Comparison of ENCODE assay signal across 1 fruit fly cellular context in the genomic region with DNA sequence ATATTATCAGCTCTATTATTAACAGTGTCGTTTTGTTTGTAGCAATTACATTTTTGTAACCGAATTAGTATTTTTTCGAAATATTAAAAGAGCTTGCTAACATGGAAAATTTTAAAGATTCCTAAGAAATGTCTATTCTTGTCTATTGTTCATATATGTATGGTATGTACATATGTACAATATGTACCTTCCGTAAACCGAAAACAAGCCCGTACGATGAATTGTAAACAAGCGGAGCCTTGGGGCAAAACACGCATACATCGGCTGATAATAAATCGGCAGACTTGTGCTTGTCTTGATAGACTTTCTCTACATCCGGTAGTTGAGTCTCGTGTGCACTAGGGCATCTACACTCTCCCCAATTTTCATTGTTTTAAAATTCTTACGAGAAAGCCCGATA.
TF ChIP-seq lines count a peak whose summit lies in the region.

No protein-coding gene starts in this region.

TF ChIP-seq in whole organism, embryonic, 481 proteins besides CTCF, POLR2A, EP300 and RAD21 (continued from another document):
- TF ChIP-seq CG16779 (GFP tag; IDR thresholded peaks at IDR 0.05; lab: Robert Waterston, UW) = no peak
- TF ChIP-seq CG8478 (optimal IDR thresholded peaks at IDR 0.05; lab: Kevin White, UChicago) = no peak
- no peak for TF ChIP-seq Ets97D (GFP tag; optimal IDR thresholded peaks at IDR 0.05; lab: Kevin White, UChicago)
- peak; percentile 45 for TF ChIP-seq CG15011 (GFP tag; optimal IDR thresholded peaks at IDR 0.05; lab: Kevin White, UChicago)
- no peak for TF ChIP-seq klu (GFP tag; IDR thresholded peaks at IDR 0.05; lab: Robert Waterston, UW)
- no peak for TF ChIP-seq GATAe (GFP tag; conservative IDR thresholded peaks at IDR 0.05; lab: Robert Waterston, UW)
- TF ChIP-seq ken (GFP tag; IDR thresholded peaks at IDR 0.05; lab: Robert Waterston, UW) = no peak
- no peak for TF ChIP-seq chn (GFP tag; optimal IDR thresholded peaks at IDR 0.05; lab: Kevin White, UChicago)
- TF ChIP-seq CG15479 (GFP tag; optimal IDR thresholded peaks at IDR 0.05; lab: Kevin White, UChicago) = no peak
- 0 out of 2 replicates have a peak, but pooled peaks have one; percentile 15 for TF ChIP-seq CG4730 (GFP tag; IDR thresholded peaks at IDR 0.05; lab: Robert Waterston, UW)
- no peak for TF ChIP-seq CG14050 (GFP tag; IDR thresholded peaks at IDR 0.05; lab: Robert Waterston, UW)
- TF ChIP-seq hth (optimal IDR thresholded peaks at IDR 0.05; lab: Kevin White, UChicago) = no peak
- peak in 1 of 2 experiments; percentile 14 for TF ChIP-seq insv (GFP tag; optimal IDR thresholded peaks at IDR 0.05; lab: Kevin White, UChicago)
- TF ChIP-seq fu2 (GFP tag; optimal IDR thresholded peaks at IDR 0.05; lab: Kevin White, UChicago) = no peak
- TF ChIP-seq hkb (optimal IDR thresholded peaks at IDR 0.05; lab: Kevin White, UChicago) = no peak
- TF ChIP-seq hkb (GFP tag; IDR thresholded peaks at IDR 0.05; lab: Robert Waterston, UW) = peak; percentile 43; the same call in 1 of the 2 replicates
- TF ChIP-seq CG2129 (GFP tag; IDR thresholded peaks at IDR 0.05; lab: Robert Waterston, UW; ENCODE audit: partially characterized antibody) = no peak
- no peak for TF ChIP-seq pan (optimal IDR thresholded peaks at IDR 0.05; lab: Kevin White, UChicago)
- TF ChIP-seq pan (GFP tag; optimal IDR thresholded peaks at IDR 0.05 in 1 of 2, IDR thresholded peaks at IDR 0.05 in 1 of 2) = peak in 1 of 2 experiments; percentile 35
- TF ChIP-seq Hr39 (optimal IDR thresholded peaks at IDR 0.05; lab: Kevin White, UChicago) = no peak
- no peak for TF ChIP-seq tin (GFP tag; optimal IDR thresholded peaks at IDR 0.05; lab: Kevin White, UChicago)
- TF ChIP-seq toy (GFP tag; IDR thresholded peaks at IDR 0.05; lab: Robert Waterston, UW) = no peak
- peak; percentile 26 for TF ChIP-seq dmrt99B (tag; optimal IDR thresholded peaks at IDR 0.05; lab: Kevin White, UChicago)
- no peak for TF ChIP-seq BEAF-32 (GFP tag; optimal IDR thresholded peaks at IDR 0.05; lab: Kevin White, UChicago)
- no peak for TF ChIP-seq CG8290 (GFP tag; optimal IDR thresholded peaks at IDR 0.05; lab: Kevin White, UChicago)
- peak; percentile 60 to 69 for TF ChIP-seq CG8290 (tag; optimal IDR thresholded peaks at IDR 0.05; lab: Kevin White, UChicago)
- TF ChIP-seq NC2β (GFP tag; optimal IDR thresholded peaks at IDR 0.05; lab: Kevin White, UChicago) = peak; percentile 50
- peak; percentile 54 for TF ChIP-seq unpg (GFP tag; optimal IDR thresholded peaks at IDR 0.05; lab: Kevin White, UChicago)
- TF ChIP-seq en (GFP tag; optimal IDR thresholded peaks at IDR 0.05; lab: Kevin White, UChicago) = peak; percentile 2
- peak; percentile 76 for TF ChIP-seq mirr (GFP tag; optimal IDR thresholded peaks at IDR 0.05; lab: Kevin White, UChicago)
- TF ChIP-seq MTF-1 (GFP tag; optimal IDR thresholded peaks at IDR 0.05; lab: Kevin White, UChicago; ENCODE audit: borderline replicate concordance) = peak; percentile 86
- TF ChIP-seq CG14441 (GFP tag; IDR thresholded peaks at IDR 0.05; lab: Robert Waterston, UW) = no peak; the same call in 1 of the 2 replicates
- TF ChIP-seq CG14860 (GFP tag; IDR thresholded peaks at IDR 0.05; lab: Robert Waterston, UW; ENCODE audit: partially characterized antibody) = no peak
- TF ChIP-seq lbe (GFP tag; optimal IDR thresholded peaks at IDR 0.05; lab: Kevin White, UChicago) = no peak
- no peak for TF ChIP-seq CG7357 (GFP tag; IDR thresholded peaks at IDR 0.05; lab: Robert Waterston, UW)
- TF ChIP-seq CHES-1-like (GFP tag; optimal IDR thresholded peaks at IDR 0.05; lab: Kevin White, UChicago) = no peak
- no peak for TF ChIP-seq Dip3 (GFP tag; optimal IDR thresholded peaks at IDR 0.05; lab: Kevin White, UChicago)
- TF ChIP-seq CG11085 (GFP tag; IDR thresholded peaks at IDR 0.05; lab: Robert Waterston, UW) = no peak
- TF ChIP-seq sima (GFP tag; optimal IDR thresholded peaks at IDR 0.05; lab: Kevin White, UChicago) = no peak
- peak; percentile 29; the same call in 1 of the 2 replicates for TF ChIP-seq E2f1 (GFP tag; IDR thresholded peaks at IDR 0.05; lab: Robert Waterston, UW)
- no peak for TF ChIP-seq Drgx (GFP tag; IDR thresholded peaks at IDR 0.05; lab: Robert Waterston, UW)
- TF ChIP-seq CG6689 (GFP tag; IDR thresholded peaks at IDR 0.05; lab: Robert Waterston, UW) = no peak
- peak; percentile 80 for TF ChIP-seq ATbp (GFP tag; optimal IDR thresholded peaks at IDR 0.05; lab: Kevin White, UChicago)
- no peak for TF ChIP-seq CG15269 (tag; optimal IDR thresholded peaks at IDR 0.05; lab: Kevin White, UChicago)
- TF ChIP-seq Dbx (GFP tag; IDR thresholded peaks at IDR 0.05; lab: Robert Waterston, UW) = no peak
- TF ChIP-seq btn (GFP tag; optimal IDR thresholded peaks at IDR 0.05; lab: Kevin White, UChicago) = no peak
- TF ChIP-seq dpn (GFP tag; optimal IDR thresholded peaks at IDR 0.05; lab: Kevin White, UChicago) = peak in 1 of 2 experiments; percentile 18
- TF ChIP-seq lmd (GFP tag; IDR thresholded peaks at IDR 0.05; lab: Robert Waterston, UW) = no peak
- no peak for TF ChIP-seq gt (GFP tag; IDR thresholded peaks at IDR 0.05; lab: Robert Waterston, UW)
- no peak for TF ChIP-seq CG12299 (tag; optimal IDR thresholded peaks at IDR 0.05; lab: Kevin White, UChicago)
- TF ChIP-seq onecut (GFP tag; IDR thresholded peaks at IDR 0.05; lab: Robert Waterston, UW) = peak; percentile 68
- peak; percentile 22 for TF ChIP-seq CG2712 (tag; optimal IDR thresholded peaks at IDR 0.05; lab: Kevin White, UChicago)
- no peak for TF ChIP-seq danr (GFP tag; IDR thresholded peaks at IDR 0.05; lab: Robert Waterston, UW)
TF ChIP-seq in whole organism, embryonic: peak in this region for 159.
